Worm (Caenorhabditis elegans): ENCODE data around the gene F27B3.6.

DNA sequence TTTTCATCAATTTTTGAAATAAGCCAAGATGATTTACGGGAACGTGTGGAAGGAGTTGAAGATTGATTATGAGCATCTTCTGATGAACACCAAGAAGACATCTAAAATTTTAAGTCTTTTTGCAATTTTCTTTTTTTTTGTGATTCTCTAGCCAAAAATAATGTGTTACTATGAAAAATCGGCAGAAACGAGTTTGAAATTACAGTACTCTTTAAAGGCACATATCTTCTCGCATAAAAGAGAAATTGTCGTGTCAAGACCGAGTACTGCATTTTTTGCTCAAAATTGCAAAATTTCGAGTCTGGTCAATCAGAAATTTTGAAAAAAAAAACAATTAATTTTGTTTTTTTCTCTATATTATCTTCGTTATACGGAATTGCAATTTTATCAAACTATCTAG is 13.7 kb upstream of the F27B3.6 start, which contains the start of gene F20H11.1:
- TF ChIP-seq ztf-23 (GFP tag; IDR thresholded peaks at IDR 0.05) (no peak), flt-1 (GFP tag; IDR thresholded peaks at IDR 0.05) (no peak), klf-2 (GFP tag; conservative IDR thresholded peaks at IDR 0.05) (no peak), ref-1 (GFP tag; conservative IDR thresholded peaks at IDR 0.05) (no peak), cog-1 (tag; optimal IDR thresholded peaks at IDR 0.05) (no peak), T22C8.4 (GFP tag; IDR thresholded peaks at IDR 0.05) (no peak)

Data from whole organism, midembryonic.